Worm (Caenorhabditis elegans) whole organism, L2 larva: Measurements from ENCODE around the gene C46A5.4.

ENCODE experiments used
- C34F6.9 ChIP-seq: fragments of 150-350 bp; optimal IDR thresholded peaks from 2 replicates; lab custom pipeline; 2014; ENCODE audit warnings: missing biosample characterization, missing genetic modification characterization
- F13H6.1 ChIP-seq: sonication (generic microtip); optimal IDR thresholded peaks from 2 replicates; lab custom pipeline; 2016; ENCODE audit warnings: missing genetic modification characterization, missing compliant biosample characterization
- R02D3.7 ChIP-seq: fragments of 150-350 bp; optimal IDR thresholded peaks from 2 replicates; lab custom pipeline; 2014; ENCODE audit warnings: missing biosample characterization, missing genetic modification characterization
- Y55F3AM.14 ChIP-seq: fragments of 200-800 bp; sonication (Bioruptor generic); optimal IDR thresholded peaks from 2 replicates; lab custom pipeline; 2018; ENCODE audit warnings: mild to moderate bottlenecking, missing genetic modification characterization, missing compliant biosample characterization
- ZK546.5 ChIP-seq: sonication (generic microtip); optimal IDR thresholded peaks from 2 replicates; lab custom pipeline; 2017; ENCODE audit warnings: missing biosample characterization, missing genetic modification characterization
- alr-1 ChIP-seq: fragments of 150-350 bp; optimal IDR thresholded peaks from 2 replicates; lab custom pipeline; 2014; ENCODE audit warnings: missing biosample characterization, missing genetic modification characterization
- aly-2 ChIP-seq: fragments of 150-350 bp; optimal IDR thresholded peaks from 2 replicates; lab custom pipeline; 2014; ENCODE audit warnings: missing biosample characterization, missing genetic modification characterization
- blmp-1 ChIP-seq: sonication (generic microtip); optimal IDR thresholded peaks from 2 replicates; lab custom pipeline; 2017; ENCODE audit warnings: missing genetic modification characterization, mild to moderate bottlenecking, missing compliant biosample characterization, antibody characterized with exemption, moderate library complexity; ENCODE audit not compliant: insufficient read depth
- ceh-82 ChIP-seq: fragments of 150-350 bp; optimal IDR thresholded peaks from 2 replicates; lab custom pipeline; 2014; ENCODE audit warnings: missing biosample characterization, missing genetic modification characterization
- crh-2 ChIP-seq: sonication (generic microtip); optimal IDR thresholded peaks from 2 replicates; lab custom pipeline; 2017; ENCODE audit warnings: missing biosample characterization, missing genetic modification characterization
- egl-27 ChIP-seq: sonication (generic microtip); optimal IDR thresholded peaks from 3 replicates; lab custom pipeline; 2017; ENCODE audit warnings: missing biosample characterization, missing genetic modification reagents, missing genetic modification characterization
- elt-1 ChIP-seq: fragments of 150-350 bp; optimal IDR thresholded peaks from 2 replicates; lab custom pipeline; 2014; ENCODE audit warnings: missing biosample characterization, missing genetic modification characterization
- elt-3 ChIP-seq: sonication (generic microtip); optimal IDR thresholded peaks from 2 replicates; lab custom pipeline; 2017; ENCODE audit warnings: missing biosample characterization, missing genetic modification characterization
- fos-1 ChIP-seq: fragments of 150-350 bp; optimal IDR thresholded peaks from 2 replicates; lab custom pipeline; 2014; ENCODE audit warnings: missing biosample characterization, missing genetic modification characterization
- gmeb-1 ChIP-seq: fragments of 150-350 bp; optimal IDR thresholded peaks from 2 replicates; lab custom pipeline; 2014; ENCODE audit warnings: missing biosample characterization, missing genetic modification characterization
- lin-11 ChIP-seq: fragments of 150-350 bp; sonication (generic microtip); optimal IDR thresholded peaks from 2 replicates; lab custom pipeline; 2014; ENCODE audit warnings: missing biosample characterization, missing genetic modification characterization, inconsistent platforms, mixed read lengths
- lin-13 ChIP-seq: fragments of 150-350 bp; optimal IDR thresholded peaks from 2 replicates; lab custom pipeline; 2014; ENCODE audit warnings: missing biosample characterization, missing genetic modification reagents, missing genetic modification characterization
- lin-39 ChIP-seq: fragments of 150-350 bp; optimal IDR thresholded peaks from 2 replicates; lab custom pipeline; 2014; ENCODE audit warnings: missing biosample characterization, missing genetic modification reagents, missing genetic modification characterization
- mab-5 ChIP-seq: fragments of 150-350 bp; optimal IDR thresholded peaks from 2 replicates; lab custom pipeline; 2014; ENCODE audit warnings: missing biosample characterization, missing genetic modification characterization
- mbf-1 ChIP-seq: sonication (generic microtip); optimal IDR thresholded peaks from 2 replicates; lab custom pipeline; 2017; ENCODE audit warnings: missing biosample characterization, missing genetic modification characterization
- mdl-1 ChIP-seq, 2 experiments: fragments of 150-350 bp in 1 of 2; sonication (generic microtip) in 1 of 2; optimal IDR thresholded peaks; 2 replicates each; lab custom pipeline; 2017; ENCODE audit warnings: missing biosample characterization in 2 of 2, missing genetic modification characterization in 2 of 2
- nhr-11 ChIP-seq: fragments of 150-350 bp; optimal IDR thresholded peaks from 2 replicates; lab custom pipeline; 2014; ENCODE audit warnings: missing biosample characterization, missing genetic modification characterization
- nhr-12 ChIP-seq: fragments of 150-350 bp; optimal IDR thresholded peaks from 2 replicates; lab custom pipeline; 2014; ENCODE audit warnings: missing biosample characterization, missing genetic modification characterization
- nhr-129 ChIP-seq: fragments of 150-350 bp; optimal IDR thresholded peaks from 2 replicates; lab custom pipeline; 2014; ENCODE audit warnings: missing biosample characterization, missing genetic modification characterization
- nhr-21 ChIP-seq: fragments of 150-350 bp; optimal IDR thresholded peaks from 2 replicates; lab custom pipeline; 2014; ENCODE audit warnings: missing biosample characterization, missing genetic modification characterization
- nhr-23 ChIP-seq: fragments of 150-350 bp; optimal IDR thresholded peaks from 2 replicates; lab custom pipeline; 2014; ENCODE audit warnings: missing biosample characterization, missing genetic modification reagents, missing genetic modification characterization
- nhr-237 ChIP-seq: fragments of 150-350 bp; optimal IDR thresholded peaks from 2 replicates; lab custom pipeline; 2014; ENCODE audit warnings: missing biosample characterization, missing genetic modification characterization
- nhr-25 ChIP-seq: fragments of 150-350 bp; sonication (generic microtip); optimal IDR thresholded peaks from 3 replicates; lab custom pipeline; 2014; ENCODE audit warnings: missing biosample characterization, missing genetic modification characterization
- nhr-6 ChIP-seq: fragments of 150-350 bp; optimal IDR thresholded peaks from 2 replicates; lab custom pipeline; 2014; ENCODE audit warnings: missing biosample characterization, missing genetic modification characterization
- nhr-77 ChIP-seq: fragments of 150-350 bp; optimal IDR thresholded peaks from 2 replicates; lab custom pipeline; 2014; ENCODE audit warnings: missing biosample characterization, missing genetic modification characterization
- sem-4 ChIP-seq: fragments of 150-350 bp; optimal IDR thresholded peaks from 2 replicates; lab custom pipeline; 2014; ENCODE audit warnings: missing biosample characterization, missing genetic modification reagents, missing genetic modification characterization
- skn-1 ChIP-seq: sonication (generic microtip); optimal IDR thresholded peaks from 2 replicates; lab custom pipeline; 2017; ENCODE audit warnings: missing biosample characterization, missing genetic modification characterization
- sma-9 ChIP-seq, 2 experiments: fragments of 150-350 bp in 1 of 2; sonication (generic microtip) in 1 of 2; optimal IDR thresholded peaks; 2 replicates each; lab custom pipeline; 2014 to 2016; ENCODE audit warnings: missing genetic modification characterization in 2 of 2, mild to moderate bottlenecking in 1 of 2, missing biosample characterization in 1 of 2, missing compliant biosample characterization in 1 of 2, missing genetic modification reagents in 1 of 2, moderate library complexity in 1 of 2
- snpc-4 ChIP-seq: fragments of 150-350 bp; optimal IDR thresholded peaks from 2 replicates; lab custom pipeline; 2014; ENCODE audit warnings: missing biosample characterization, missing genetic modification characterization
- unc-39 ChIP-seq: fragments of 150-350 bp; optimal IDR thresholded peaks from 2 replicates; lab custom pipeline; 2014; ENCODE audit warnings: missing biosample characterization, missing genetic modification characterization
- unc-55 ChIP-seq: fragments of 150-350 bp; sonication (generic microtip); optimal IDR thresholded peaks from 3 replicates; lab custom pipeline; 2014; ENCODE audit warnings: missing biosample characterization, missing genetic modification reagents, missing genetic modification characterization
- zag-1 ChIP-seq: fragments of 150-350 bp; optimal IDR thresholded peaks from 2 replicates; lab custom pipeline; 2014; ENCODE audit warnings: missing biosample characterization, missing genetic modification characterization
- ztf-11 ChIP-seq: sonication (generic microtip); optimal IDR thresholded peaks from 2 replicates; lab custom pipeline; 2017; ENCODE audit warnings: missing biosample characterization, missing genetic modification characterization
- ztf-4 ChIP-seq: fragments of 150-350 bp; optimal IDR thresholded peaks from 2 replicates; lab custom pipeline; 2014; ENCODE audit warnings: missing biosample characterization, missing genetic modification characterization

The C46A5.4 gene

ce11 chrIV:7796432-7797113 lies 39.4 kb upstream of the C46A5.4 start, which contains the start of gene sgo-1:
TSS of gene sgo-1 (minus strand) at chrIV:7796482.
- TF ChIP-seq alr-1 (tag; lab: Kevin White, UChicago) (no peak), nhr-129 (tag; lab: Kevin White, UChicago) (no peak), nhr-237 (tag; lab: Kevin White, UChicago) (no peak), nhr-21 (no peak), nhr-6 (tag; lab: Kevin White, UChicago) (no peak), elt-1 (no peak), blmp-1 (tag; lab: Kevin White, UChicago) (no peak), aly-2 (tag; lab: Kevin White, UChicago) (no peak), sem-4 (tag; lab: Kevin White, UChicago) (no peak), lin-11 (tag; lab: Kevin White, UChicago) (no peak), Y55F3AM.14 (GFP tag; lab: Kevin White, UChicago) (no peak), nhr-77 (tag; lab: Kevin White, UChicago) (no peak), fos-1 (no peak), ztf-11 (no peak)

DNA sequence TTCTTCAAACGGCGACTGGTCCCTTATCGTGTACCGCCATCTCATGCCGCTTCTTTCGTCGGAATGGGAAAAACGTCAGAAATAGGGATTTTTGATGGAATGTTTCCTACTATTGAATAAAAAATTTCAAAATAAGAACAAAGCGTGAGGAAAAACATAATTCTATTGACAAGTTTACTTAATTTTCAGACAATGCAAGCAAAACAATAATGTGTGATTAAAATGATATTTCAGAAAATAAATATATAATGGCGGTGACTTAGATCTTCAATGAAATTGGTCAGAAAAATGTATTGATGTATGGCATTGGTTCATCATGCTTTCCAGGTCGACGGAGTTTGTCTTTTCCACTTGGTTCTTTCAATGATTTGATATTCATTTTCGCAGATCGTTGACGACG lies 37.6 kb upstream of the C46A5.4 start, which contains the start of gene ntp-1:
Gene ntp-1 (minus strand): TSS at position 101 of the 400 bp plus-strand sequence.
- no peak for TF ChIP-seq sem-4 (tag; lab: Kevin White, UChicago)
- TF ChIP-seq nhr-237 (tag; lab: Kevin White, UChicago), result no peak
- TF ChIP-seq blmp-1 (tag; lab: Kevin White, UChicago), result no peak
- no peak for TF ChIP-seq ZK546.5
- TF ChIP-seq nhr-11 (tag; lab: Kevin White, UChicago), result no peak
- TF ChIP-seq, all 48 proteins: peak for 0

- TF ChIP-seq skn-1 (tag; lab: Kevin White, UChicago) (peak; percentile 35), sma-9 (GFP tag; optimal IDR thresholded peaks at IDR 0.05; lab: Kevin White, UChicago) (peak; percentile 13), sma-9 (tag; optimal IDR thresholded peaks at IDR 0.05; lab: Kevin White, UChicago) (no peak), crh-2 (peak; percentile 32), C34F6.9 (no peak), snpc-4 (no peak), nhr-129 (tag; lab: Kevin White, UChicago) (peak; percentile 7), fos-1 (peak; percentile 97)
These were observed 34.8 kb upstream of the C46A5.4 start, which contains the start of gene C33H5.13 for ce11 chrIV:7791821-7792446. TSS of gene C33H5.13 (minus strand) at chrIV:7792263.

- peak; percentile 4 for TF ChIP-seq R02D3.7 (tag; lab: Kevin White, UChicago)
- peak; percentile 91 for TF ChIP-seq crh-2
- TF ChIP-seq nhr-12 (tag; lab: Kevin White, UChicago), result no peak
- TF ChIP-seq lin-13, result peak; percentile 93
- TF ChIP-seq unc-39 (tag; lab: Kevin White, UChicago), result no peak
- TF ChIP-seq elt-3 (tag; lab: Kevin White, UChicago), result no peak
- TF ChIP-seq ZK546.5, result peak; percentile 66
- TF ChIP-seq lin-39 (tag; lab: Kevin White, UChicago), result peak; percentile 55
- TF ChIP-seq nhr-6 (tag; lab: Kevin White, UChicago), result peak; percentile 64
- peak; percentile 88 for TF ChIP-seq mab-5 (tag; lab: Kevin White, UChicago)
- TF ChIP-seq mdl-1 (tag; optimal IDR thresholded peaks at IDR 0.05; lab: Kevin White, UChicago), result peak in 1 of 2 experiments; percentile 62
- TF ChIP-seq aly-2 (tag; lab: Kevin White, UChicago), result no peak
- peak; percentile 74 for TF ChIP-seq sma-9 (GFP tag; optimal IDR thresholded peaks at IDR 0.05; lab: Kevin White, UChicago)
- TF ChIP-seq sma-9 (tag; optimal IDR thresholded peaks at IDR 0.05; lab: Kevin White, UChicago), result no peak
- TF ChIP-seq fos-1, result peak; percentile 39
- peak; percentile 76 for TF ChIP-seq F13H6.1
- TF ChIP-seq zag-1, result peak; percentile 36
- peak; percentile 71 for TF ChIP-seq nhr-25 (tag; lab: Kevin White, UChicago)
- TF ChIP-seq ceh-82 (tag; lab: Kevin White, UChicago), result peak; percentile 59
- peak; percentile 18 for TF ChIP-seq egl-27 (tag; lab: Kevin White, UChicago)
- peak; percentile 97 for TF ChIP-seq unc-55 (GFP tag; lab: Kevin White, UChicago)
- peak; percentile 67 for TF ChIP-seq nhr-21
- peak; percentile 90 for TF ChIP-seq C34F6.9
- TF ChIP-seq nhr-23 (tag; lab: Kevin White, UChicago), result no peak
- TF ChIP-seq snpc-4, result peak; percentile 71
- peak; percentile 14 for TF ChIP-seq blmp-1 (tag; lab: Kevin White, UChicago)
- TF ChIP-seq alr-1 (tag; lab: Kevin White, UChicago), result peak; percentile 80
- TF ChIP-seq lin-11 (tag; lab: Kevin White, UChicago), result peak; percentile 94
- TF ChIP-seq nhr-237 (tag; lab: Kevin White, UChicago), result no peak
- peak; percentile 66 for TF ChIP-seq skn-1 (tag; lab: Kevin White, UChicago)
- TF ChIP-seq gmeb-1, result peak; percentile 88
- no peak for TF ChIP-seq mbf-1 (tag; lab: Kevin White, UChicago)
- TF ChIP-seq Y55F3AM.14 (GFP tag; lab: Kevin White, UChicago), result no peak
- peak; percentile 86 for TF ChIP-seq ztf-4 (tag; lab: Kevin White, UChicago)
- TF ChIP-seq nhr-129 (tag; lab: Kevin White, UChicago), result peak; percentile 95
- peak; percentile 48 for TF ChIP-seq sem-4 (tag; lab: Kevin White, UChicago)
These were observed 33.9 kb upstream of the C46A5.4 start, which contains the start of gene rsp-6 for ce11 chrIV:7790801-7791588. TSS of gene rsp-6 (minus strand) at chrIV:7791229.
